ENCODE assay signal across 2 fruit fly cellular contexts in the genomic region with DNA sequence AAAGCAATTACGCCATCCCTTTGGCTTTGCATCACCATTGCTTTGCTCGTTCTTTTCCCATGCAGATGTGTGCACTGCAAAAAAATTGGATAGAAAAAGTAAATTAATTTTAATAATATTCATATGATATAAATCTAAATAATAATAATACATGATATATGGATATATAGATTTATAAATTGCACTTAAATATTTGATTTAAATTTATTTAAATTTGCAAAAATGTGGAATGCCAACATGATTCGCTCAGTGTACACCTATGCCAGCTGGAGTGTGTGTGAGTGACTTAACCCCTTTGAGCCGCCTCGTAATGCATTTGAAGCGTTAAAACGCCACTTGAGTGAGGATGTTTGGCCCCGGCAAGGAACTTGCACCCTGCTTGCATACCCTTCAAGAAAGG.
TF ChIP-seq lines count a peak whose summit lies in the region.

No protein-coding gene starts in this region.

TF ChIP-seq in whole organism, embryonic, 481 proteins besides CTCF, POLR2A, EP300 and RAD21 (continued from another document and continues in another):
- TF ChIP-seq otp (GFP tag; IDR thresholded peaks at IDR 0.05; lab: Robert Waterston, UW), result no peak
- TF ChIP-seq sug (tag; optimal IDR thresholded peaks at IDR 0.05; lab: Kevin White, UChicago), result no peak
- TF ChIP-seq maf-S (GFP tag; optimal IDR thresholded peaks at IDR 0.05; lab: Kevin White, UChicago), result no peak
- no peak for TF ChIP-seq Myb (GFP tag; optimal IDR thresholded peaks at IDR 0.05; lab: Kevin White, UChicago)
- TF ChIP-seq sqz (GFP tag; optimal IDR thresholded peaks at IDR 0.05; lab: Kevin White, UChicago), result no peak
- no peak for TF ChIP-seq bbx (GFP tag; IDR thresholded peaks at IDR 0.05; lab: Robert Waterston, UW; ENCODE audit: partially characterized antibody)
- peak; percentile 11 for TF ChIP-seq fd96Cb (tag; optimal IDR thresholded peaks at IDR 0.05; lab: Kevin White, UChicago)
- no peak for TF ChIP-seq toy (GFP tag; IDR thresholded peaks at IDR 0.05; lab: Robert Waterston, UW)
- TF ChIP-seq ab (GFP tag; optimal IDR thresholded peaks at IDR 0.05; lab: Kevin White, UChicago), result no peak
- TF ChIP-seq Hr78 (GFP tag; optimal IDR thresholded peaks at IDR 0.05; lab: Kevin White, UChicago), result no peak
- TF ChIP-seq sima (GFP tag; optimal IDR thresholded peaks at IDR 0.05; lab: Kevin White, UChicago), result no peak
- no peak for TF ChIP-seq CkIIα-i1 (GFP tag; IDR thresholded peaks at IDR 0.05; lab: Robert Waterston, UW)
- no peak for TF ChIP-seq cwo (GFP tag; optimal IDR thresholded peaks at IDR 0.05; lab: Kevin White, UChicago)
- no peak for TF ChIP-seq CG9215 (GFP tag; IDR thresholded peaks at IDR 0.05; lab: Robert Waterston, UW)
- TF ChIP-seq CG4404 (GFP tag; IDR thresholded peaks at IDR 0.05; lab: Robert Waterston, UW), result peak; percentile 55
- TF ChIP-seq gfzf (GFP tag; optimal IDR thresholded peaks at IDR 0.05; lab: Kevin White, UChicago), result no peak
- TF ChIP-seq ems (GFP tag; optimal IDR thresholded peaks at IDR 0.05; lab: Kevin White, UChicago), result no peak
- no peak for TF ChIP-seq CG14667 (GFP tag; IDR thresholded peaks at IDR 0.05; lab: Robert Waterston, UW)
- TF ChIP-seq fru (optimal IDR thresholded peaks at IDR 0.05; lab: Kevin White, UChicago), result no peak
- TF ChIP-seq CG15269 (tag; optimal IDR thresholded peaks at IDR 0.05; lab: Kevin White, UChicago), result peak; percentile 4
- peak in 1 of 3 experiments; percentile 15 for TF ChIP-seq lola (GFP tag; optimal IDR thresholded peaks at IDR 0.05; lab: Kevin White, UChicago)
- TF ChIP-seq phol (tag; optimal IDR thresholded peaks at IDR 0.05; lab: Kevin White, UChicago), result peak; percentile 27
- no peak for TF ChIP-seq Six4 (GFP tag; optimal IDR thresholded peaks at IDR 0.05; lab: Kevin White, UChicago)
- TF ChIP-seq CG2678 (tag; optimal IDR thresholded peaks at IDR 0.05; lab: Kevin White, UChicago), result peak; percentile 27
- no peak for TF ChIP-seq Eip74EF (GFP tag; optimal IDR thresholded peaks at IDR 0.05; lab: Kevin White, UChicago)
- no peak for TF ChIP-seq Hey (tag; optimal IDR thresholded peaks at IDR 0.05; lab: Kevin White, UChicago)
- TF ChIP-seq repo (GFP tag; optimal IDR thresholded peaks at IDR 0.05; lab: Kevin White, UChicago), result no peak
- no peak for TF ChIP-seq MBD-R2 (GFP tag; IDR thresholded peaks at IDR 0.05; lab: Robert Waterston, UW)
- TF ChIP-seq Blimp-1 (GFP tag; optimal IDR thresholded peaks at IDR 0.05; lab: Kevin White, UChicago), result peak; percentile 31
- TF ChIP-seq CG12104 (GFP tag; optimal IDR thresholded peaks at IDR 0.05; lab: Kevin White, UChicago), result no peak
- TF ChIP-seq knrl (GFP tag; IDR thresholded peaks at IDR 0.05; lab: Robert Waterston, UW; ENCODE audit: partially characterized antibody), result no peak
- TF ChIP-seq Hand (GFP tag; optimal IDR thresholded peaks at IDR 0.05; lab: Kevin White, UChicago), result no peak
- 0 out of 3 replicates have a peak, but pooled peaks have one; percentile 25 for TF ChIP-seq row (GFP tag; IDR thresholded peaks at IDR 0.05; lab: Robert Waterston, UW)
- TF ChIP-seq CG5180 (GFP tag; optimal IDR thresholded peaks at IDR 0.05; lab: Kevin White, UChicago), result no peak
- TF ChIP-seq Hmx (GFP tag; optimal IDR thresholded peaks at IDR 0.05; lab: Kevin White, UChicago), result no peak
- TF ChIP-seq NFAT (GFP tag; IDR thresholded peaks at IDR 0.05; lab: Robert Waterston, UW), result no peak
- no peak for TF ChIP-seq CG7372 (GFP tag; IDR thresholded peaks at IDR 0.05; lab: Robert Waterston, UW)
- TF ChIP-seq CG12219 (GFP tag; optimal IDR thresholded peaks at IDR 0.05; lab: Kevin White, UChicago), result no peak
- no peak for TF ChIP-seq CG11560 (tag; IDR thresholded peaks at IDR 0.05; lab: Robert Waterston, UW)
- TF ChIP-seq Dip2 (GFP tag; IDR thresholded peaks at IDR 0.05; lab: Robert Waterston, UW), result no peak
- TF ChIP-seq Hmr (GFP tag; optimal IDR thresholded peaks at IDR 0.05; lab: Kevin White, UChicago), result no peak
- no peak for TF ChIP-seq twi (tag; optimal IDR thresholded peaks at IDR 0.05; lab: Kevin White, UChicago)
- no peak for TF ChIP-seq Mad (GFP tag; optimal IDR thresholded peaks at IDR 0.05; lab: Kevin White, UChicago)
- no peak for TF ChIP-seq bcd (GFP tag; optimal IDR thresholded peaks at IDR 0.05; lab: Kevin White, UChicago)
- no peak for TF ChIP-seq hbn (GFP tag; IDR thresholded peaks at IDR 0.05; lab: Robert Waterston, UW; ENCODE audit: partially characterized antibody)
- no peak for TF ChIP-seq Rfx (GFP tag; IDR thresholded peaks at IDR 0.05; lab: Robert Waterston, UW)
- no peak for TF ChIP-seq Atf3 (GFP tag; optimal IDR thresholded peaks at IDR 0.05; lab: Kevin White, UChicago)
- no peak for TF ChIP-seq luna (GFP tag; optimal IDR thresholded peaks at IDR 0.05; lab: Kevin White, UChicago)
- TF ChIP-seq jumu (GFP tag; optimal IDR thresholded peaks at IDR 0.05; lab: Kevin White, UChicago), result no peak
- no peak for TF ChIP-seq CG7928 (GFP tag; optimal IDR thresholded peaks at IDR 0.05; lab: Kevin White, UChicago)
- no peak for TF ChIP-seq CG15479 (GFP tag; optimal IDR thresholded peaks at IDR 0.05; lab: Kevin White, UChicago)
- peak; percentile 13 for TF ChIP-seq CG7839 (tag; optimal IDR thresholded peaks at IDR 0.05; lab: Kevin White, UChicago)
- TF ChIP-seq Ada2b (GFP tag; IDR thresholded peaks at IDR 0.05; lab: Robert Waterston, UW), result no peak
- no peak for TF ChIP-seq crol (GFP tag; IDR thresholded peaks at IDR 0.05; lab: Robert Waterston, UW)
- TF ChIP-seq Elba2 (GFP tag; optimal IDR thresholded peaks at IDR 0.05; lab: Kevin White, UChicago), result no peak
- TF ChIP-seq corto (GFP tag; optimal IDR thresholded peaks at IDR 0.05; lab: Kevin White, UChicago), result no peak
- no peak for TF ChIP-seq zen2 (GFP tag; IDR thresholded peaks at IDR 0.05; lab: Robert Waterston, UW; ENCODE audit: partially characterized antibody)
- TF ChIP-seq Hr51 (GFP tag; optimal IDR thresholded peaks at IDR 0.05; lab: Kevin White, UChicago), result no peak
- TF ChIP-seq lilli (GFP tag; optimal IDR thresholded peaks at IDR 0.05; lab: Kevin White, UChicago), result no peak
- TF ChIP-seq CG17361 (GFP tag; IDR thresholded peaks at IDR 0.05; lab: Robert Waterston, UW), result 0 out of 3 replicates have a peak, but pooled peaks have one; percentile 29
- no peak for TF ChIP-seq TFAM (GFP tag; optimal IDR thresholded peaks at IDR 0.05; lab: Kevin White, UChicago)
- no peak for TF ChIP-seq CG4820 (GFP tag; optimal IDR thresholded peaks at IDR 0.05; lab: Kevin White, UChicago)
- TF ChIP-seq ken (GFP tag; IDR thresholded peaks at IDR 0.05; lab: Robert Waterston, UW), result no peak
- no peak for TF ChIP-seq Meics (GFP tag; optimal IDR thresholded peaks at IDR 0.05; lab: Kevin White, UChicago)
- TF ChIP-seq Bteb2 (GFP tag; optimal IDR thresholded peaks at IDR 0.05; lab: Kevin White, UChicago), result no peak
- no peak for TF ChIP-seq CG15011 (GFP tag; optimal IDR thresholded peaks at IDR 0.05; lab: Kevin White, UChicago)
- peak; percentile 17 for TF ChIP-seq CG15696 (tag; optimal IDR thresholded peaks at IDR 0.05; lab: Kevin White, UChicago)

TF ChIP-seq in whole organism, prepupa, 60 proteins besides CTCF, POLR2A, EP300 and RAD21 (continued from another document):
- TF ChIP-seq Ets21C (GFP tag; optimal IDR thresholded peaks at IDR 0.05; lab: Kevin White, UChicago) (no peak), CG9139 (GFP tag; optimal IDR thresholded peaks at IDR 0.05; lab: Kevin White, UChicago) (no peak), dac (GFP tag; optimal IDR thresholded peaks at IDR 0.05; lab: Kevin White, UChicago) (no peak), pdm3 (GFP tag; optimal IDR thresholded peaks at IDR 0.05; lab: Kevin White, UChicago) (no peak), CG8319 (GFP tag; optimal IDR thresholded peaks at IDR 0.05; lab: Kevin White, UChicago) (no peak), CG8632 (GFP tag; optimal IDR thresholded peaks at IDR 0.05; lab: Kevin White, UChicago) (peak; percentile 5), CG6163 (GFP tag; IDR thresholded peaks at IDR 0.05; lab: Robert Waterston, UW) (no peak), achi (GFP tag; optimal IDR thresholded peaks at IDR 0.05; lab: Kevin White, UChicago) (peak; percentile 25), Sox14 (GFP tag; optimal IDR thresholded peaks at IDR 0.05; lab: Kevin White, UChicago) (no peak), OdsH (GFP tag; optimal IDR thresholded peaks at IDR 0.05; lab: Kevin White, UChicago) (peak; percentile 22), CG34406 (GFP tag; optimal IDR thresholded peaks at IDR 0.05; lab: Kevin White, UChicago) (no peak), CG3919 (GFP tag; optimal IDR thresholded peaks at IDR 0.05; lab: Kevin White, UChicago) (peak; percentile 32), eg (GFP tag; IDR thresholded peaks at IDR 0.05; lab: Robert Waterston, UW) (0 out of 3 replicates have a peak, but pooled peaks have one; percentile 19), CG6808 (GFP tag; optimal IDR thresholded peaks at IDR 0.05; lab: Kevin White, UChicago) (peak; percentile 23), Eip78C (GFP tag; lab: Kevin White, UChicago) (peak; percentile 15), esn (GFP tag; optimal IDR thresholded peaks at IDR 0.05; lab: Kevin White, UChicago) (peak; percentile 6), Eip75B (GFP tag; optimal IDR thresholded peaks at IDR 0.05; lab: Kevin White, UChicago) (no peak), Sox102F (GFP tag; optimal IDR thresholded peaks at IDR 0.05; lab: Kevin White, UChicago) (peak; percentile 10), spab (GFP tag; optimal IDR thresholded peaks at IDR 0.05; lab: Kevin White, UChicago) (peak; percentile 15), Blimp-1 (GFP tag; optimal IDR thresholded peaks at IDR 0.05; lab: Kevin White, UChicago) (no peak), CG15336 (GFP tag; IDR thresholded peaks at IDR 0.05; lab: Robert Waterston, UW) (0 out of 2 replicates have a peak, but pooled peaks have one; percentile 13), CG10669 (GFP tag; optimal IDR thresholded peaks at IDR 0.05; lab: Kevin White, UChicago) (peak; percentile 35), dsx (GFP tag; optimal IDR thresholded peaks at IDR 0.05; lab: Kevin White, UChicago; ENCODE audit: poor library complexity, severe bottlenecking) (peak; percentile 47), topi (GFP tag; optimal IDR thresholded peaks at IDR 0.05; lab: Kevin White, UChicago) (no peak)
